Fruit fly (Drosophila melanogaster): Measurements from ENCODE around the gene CG34140.

dm6 chr3L:199050-199745, 15.0 kb upstream of the CG34140 start:
- TF ChIP-seq onecut (GFP tag; IDR thresholded peaks at IDR 0.05): peak; percentile 21; the same call in 1 of the 2 replicates
- TF ChIP-seq ken (GFP tag; IDR thresholded peaks at IDR 0.05): peak; percentile 67; the same call in 2 of the 3 replicates
- peak; percentile 33; the same call in 1 of the 2 replicates for TF ChIP-seq rib (GFP tag; IDR thresholded peaks at IDR 0.05)
- TF ChIP-seq CTCF (GFP tag; optimal IDR thresholded peaks at IDR 0.05): peak; percentile 37
- TF ChIP-seq Six4 (GFP tag; optimal IDR thresholded peaks at IDR 0.05): no peak
- peak; percentile 7 for TF ChIP-seq CG4820 (GFP tag; optimal IDR thresholded peaks at IDR 0.05)
- TF ChIP-seq Mes4 (GFP tag; optimal IDR thresholded peaks at IDR 0.05): no peak
- no peak for TF ChIP-seq klu (GFP tag; IDR thresholded peaks at IDR 0.05)
- no peak for TF ChIP-seq sim (GFP tag; IDR thresholded peaks at IDR 0.05)

All from whole organism, embryonic.